Fruit fly (Drosophila melanogaster) whole organism, prepupa: ENCODE results near the gene CG42853.
A peak's percentile ranks its signal among the peaks of the same experiment; 100 is the strongest.

ENCODE experiments used
- Blimp-1 ChIP-seq: fragments of 200-800 bp; sonication (Bioruptor generic); optimal IDR thresholded peaks from 3 replicates; lab custom pipeline; 2017; ENCODE audit warnings: missing biosample characterization, missing genetic modification characterization, mild to moderate bottlenecking, moderate library complexity, missing genetic modification reagents
- CG10669 ChIP-seq: fragments of 200-800 bp; sonication (Bioruptor generic); optimal IDR thresholded peaks from 3 replicates; lab custom pipeline; 2018; ENCODE audit warnings: missing biosample characterization, mild to moderate bottlenecking, missing genetic modification characterization, moderate library complexity
- CG11902 ChIP-seq: fragments of 200-800 bp; sonication (Bioruptor generic); optimal IDR thresholded peaks from 3 replicates; lab custom pipeline; 2016; ENCODE audit warnings: missing biosample characterization, missing genetic modification characterization
- CG15336 ChIP-seq: fragments of 200-800 bp; sonication (Bioruptor generic); IDR thresholded peaks from 2 replicates; pipeline ENCODE4 v1.3.6; 2022; ENCODE audit warnings: missing biosample characterization, missing genetic modification characterization
- CG3032 ChIP-seq: fragments of 200-800 bp; optimal IDR thresholded peaks from 2 replicates; lab custom pipeline; 2019; ENCODE audit warnings: missing biosample characterization, mild to moderate bottlenecking, missing genetic modification characterization, moderate library complexity
- CG32006 ChIP-seq: fragments of 200-800 bp; sonication (Bioruptor generic); optimal IDR thresholded peaks from 3 replicates; lab custom pipeline; 2017; ENCODE audit warnings: missing biosample characterization, mild to moderate bottlenecking, missing genetic modification characterization
- CG34406 ChIP-seq: fragments of 200-800 bp; sonication (Bioruptor generic); optimal IDR thresholded peaks from 3 replicates; lab custom pipeline; 2016; ENCODE audit warnings: missing biosample characterization, missing genetic modification characterization
- CG3919 ChIP-seq: fragments of 200-800 bp; sonication (Bioruptor generic); optimal IDR thresholded peaks from 3 replicates; lab custom pipeline; 2016; ENCODE audit warnings: missing biosample characterization, missing genetic modification characterization
- CG4318 ChIP-seq: fragments of 200-800 bp; sonication (Bioruptor generic); optimal IDR thresholded peaks from 3 replicates; lab custom pipeline; 2017; ENCODE audit warnings: missing biosample characterization, mild to moderate bottlenecking, missing genetic modification characterization
- CG6163 ChIP-seq: fragments of 200-800 bp; sonication (Bioruptor generic); IDR thresholded peaks from 3 replicates; pipeline ENCODE4 v1.3.6; 2022; ENCODE audit warnings: missing biosample characterization, missing genetic modification characterization
- CG6276 ChIP-seq: fragments of 200-800 bp; sonication (Bioruptor generic); optimal IDR thresholded peaks from 2 replicates; lab custom pipeline; 2017; ENCODE audit warnings: missing biosample characterization, mild to moderate bottlenecking, missing genetic modification characterization
- CG6808 ChIP-seq: fragments of 200-800 bp; sonication (Bioruptor generic); optimal IDR thresholded peaks from 3 replicates; lab custom pipeline; 2017; ENCODE audit warnings: missing biosample characterization, missing genetic modification characterization, mild to moderate bottlenecking, moderate library complexity, missing genetic modification reagents
- CG6854 ChIP-seq: fragments of 200-800 bp; sonication (Bioruptor generic); optimal IDR thresholded peaks from 2 replicates; lab custom pipeline; 2017; ENCODE audit warnings: missing biosample characterization, mild to moderate bottlenecking, missing genetic modification characterization
- CG7368 ChIP-seq: fragments of 200-800 bp; sonication (Bioruptor generic); optimal IDR thresholded peaks from 3 replicates; lab custom pipeline; 2016; ENCODE audit warnings: missing biosample characterization, missing genetic modification characterization
- CG8119 ChIP-seq: fragments of 200-800 bp; sonication (Bioruptor generic); IDR thresholded peaks from 3 replicates; pipeline ENCODE4 v1.3.6; 2022; ENCODE audit warnings: missing biosample characterization, missing genetic modification characterization
- CG8632 ChIP-seq: fragments of 200-800 bp; sonication (Bioruptor generic); optimal IDR thresholded peaks from 3 replicates; lab custom pipeline; 2016; ENCODE audit warnings: missing biosample characterization, missing genetic modification characterization
- CG9139 ChIP-seq: fragments of 200-800 bp; sonication (Bioruptor generic); optimal IDR thresholded peaks from 3 replicates; lab custom pipeline; 2017; ENCODE audit warnings: missing biosample characterization, mild to moderate bottlenecking, missing genetic modification characterization
- Eip75B ChIP-seq: fragments of 200-800 bp; sonication (Bioruptor generic); optimal IDR thresholded peaks from 3 replicates; lab custom pipeline; 2016; ENCODE audit warnings: missing biosample characterization, missing genetic modification characterization
- Eip78C ChIP-seq: fragments of 200-800 bp; sonication (Bioruptor generic); peaks from one replicate; lab custom pipeline; 2016; ENCODE audit warnings: missing biosample characterization, missing genetic modification characterization
- Eip93F ChIP-seq: fragments of 200-800 bp; sonication (Bioruptor generic); optimal IDR thresholded peaks from 2 replicates; lab custom pipeline; 2016; ENCODE audit warnings: missing biosample characterization, mild to moderate bottlenecking, missing genetic modification characterization
- Ets21C ChIP-seq: fragments of 200-800 bp; sonication (Bioruptor generic); optimal IDR thresholded peaks from 3 replicates; lab custom pipeline; 2016; ENCODE audit warnings: missing biosample characterization, missing genetic modification characterization
- Hr4 ChIP-seq: fragments of 200-800 bp; sonication (Bioruptor generic); optimal IDR thresholded peaks from 3 replicates; lab custom pipeline; 2016; ENCODE audit warnings: missing biosample characterization, missing genetic modification characterization
- Lpt ChIP-seq: fragments of 200-800 bp; sonication (Bioruptor generic); optimal IDR thresholded peaks from 3 replicates; lab custom pipeline; 2016; ENCODE audit warnings: missing biosample characterization, missing genetic modification characterization
- Met ChIP-seq: fragments of 200-800 bp; sonication (Bioruptor generic); optimal IDR thresholded peaks from 3 replicates; lab custom pipeline; 2016; ENCODE audit warnings: missing biosample characterization, missing genetic modification characterization
- OdsH ChIP-seq: fragments of 200-800 bp; sonication (Bioruptor generic); optimal IDR thresholded peaks from 3 replicates; lab custom pipeline; 2016; ENCODE audit warnings: missing biosample characterization, missing genetic modification characterization
- Sox102F ChIP-seq: fragments of 200-800 bp; sonication (Bioruptor generic); optimal IDR thresholded peaks from 2 replicates; lab custom pipeline; 2016; ENCODE audit warnings: missing biosample characterization, mild to moderate bottlenecking, missing genetic modification characterization
- Sox14 ChIP-seq: fragments of 200-800 bp; sonication (Bioruptor generic); optimal IDR thresholded peaks from 3 replicates; lab custom pipeline; 2016; ENCODE audit warnings: missing biosample characterization, missing genetic modification characterization
- Sox15 ChIP-seq: fragments of 200-800 bp; sonication (Bioruptor generic); optimal IDR thresholded peaks from 3 replicates; lab custom pipeline; 2016; ENCODE audit warnings: missing biosample characterization, missing genetic modification characterization
- achi ChIP-seq: fragments of 200-800 bp; sonication (Bioruptor generic); optimal IDR thresholded peaks from 3 replicates; lab custom pipeline; 2016; ENCODE audit warnings: missing biosample characterization, missing genetic modification characterization
- cyc ChIP-seq: fragments of 200-800 bp; sonication (Bioruptor generic); optimal IDR thresholded peaks from 3 replicates; lab custom pipeline; 2016; ENCODE audit warnings: missing biosample characterization, missing genetic modification characterization
- dsx ChIP-seq: fragments of 200-800 bp; optimal IDR thresholded peaks from 3 replicates; lab custom pipeline; 2019; ENCODE audit warnings: missing biosample characterization, mild to moderate bottlenecking, missing genetic modification characterization, moderate library complexity; ENCODE audit not compliant: poor library complexity, severe bottlenecking
- eg ChIP-seq: fragments of 200-800 bp; sonication (Bioruptor generic); IDR thresholded peaks from 3 replicates; pipeline ENCODE4 v1.3.6; 2022; ENCODE audit warnings: missing biosample characterization, missing genetic modification characterization
- esn ChIP-seq: fragments of 200-800 bp; sonication (Bioruptor generic); optimal IDR thresholded peaks from 2 replicates; lab custom pipeline; 2016; ENCODE audit warnings: missing biosample characterization, mild to moderate bottlenecking, missing genetic modification characterization, moderate library complexity
- lz ChIP-seq: fragments of 200-800 bp; sonication (Bioruptor generic); optimal IDR thresholded peaks from 3 replicates; lab custom pipeline; 2016; ENCODE audit warnings: missing biosample characterization, missing genetic modification characterization
- net ChIP-seq: fragments of 200-800 bp; sonication (Bioruptor generic); optimal IDR thresholded peaks from 3 replicates; lab custom pipeline; 2016; ENCODE audit warnings: missing biosample characterization, missing genetic modification characterization
- salr ChIP-seq, 2 experiments: fragments of 200-800 bp; sonication (Bioruptor generic); optimal IDR thresholded peaks; 3 replicates each; lab custom pipeline; 2016 to 2018; ENCODE audit warnings: missing biosample characterization in 2 of 2, missing genetic modification characterization in 2 of 2, mild to moderate bottlenecking in 1 of 2
- spab ChIP-seq: fragments of 200-800 bp; sonication (Bioruptor generic); optimal IDR thresholded peaks from 2 replicates; lab custom pipeline; 2017; ENCODE audit warnings: missing biosample characterization, mild to moderate bottlenecking, missing genetic modification characterization, missing genetic modification reagents
- ss ChIP-seq, 2 experiments: fragments of 200-800 bp; sonication (Bioruptor generic); optimal IDR thresholded peaks; 2 replicates in 1 of 2; 3 replicates in 1 of 2; lab custom pipeline; 2017 to 2018; ENCODE audit warnings: mild to moderate bottlenecking in 2 of 2, missing biosample characterization in 2 of 2, missing genetic modification characterization in 2 of 2, moderate library complexity in 1 of 2
- svp ChIP-seq: fragments of 200-800 bp; sonication (Bioruptor generic); peaks from one replicate; lab custom pipeline; 2016; ENCODE audit warnings: missing biosample characterization, missing genetic modification characterization
- topi ChIP-seq: fragments of 200-800 bp; sonication (Bioruptor generic); optimal IDR thresholded peaks from 3 replicates; lab custom pipeline; 2016; ENCODE audit warnings: missing biosample characterization, missing genetic modification characterization
- vri ChIP-seq: fragments of 200-800 bp; sonication (Bioruptor generic); optimal IDR thresholded peaks from 3 replicates; lab custom pipeline; 2016; ENCODE audit warnings: missing biosample characterization, mild to moderate bottlenecking, missing genetic modification characterization

CG42853 gene

DNA sequence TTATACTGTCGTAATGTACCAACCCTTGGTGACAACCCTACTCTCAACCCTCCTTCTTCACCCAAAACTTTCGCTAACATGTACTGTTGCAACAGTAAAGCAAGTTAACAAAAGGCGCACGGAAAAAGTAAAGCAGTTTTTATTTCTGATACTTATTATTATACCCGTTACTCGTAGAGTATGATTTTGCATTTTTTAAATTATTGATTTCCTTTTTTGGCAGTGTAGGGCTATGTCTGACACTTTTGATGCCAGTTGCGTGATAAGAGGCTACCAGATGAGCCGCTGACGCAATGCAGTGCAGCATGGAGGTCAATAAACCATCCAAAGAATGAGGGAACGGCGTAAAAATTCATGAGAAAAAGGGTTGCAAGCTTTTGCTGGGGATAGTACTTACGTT is 45.9 kb downstream of the CG42853 start (continued):
- peak; percentile 44 for TF ChIP-seq Hr4

DNA sequence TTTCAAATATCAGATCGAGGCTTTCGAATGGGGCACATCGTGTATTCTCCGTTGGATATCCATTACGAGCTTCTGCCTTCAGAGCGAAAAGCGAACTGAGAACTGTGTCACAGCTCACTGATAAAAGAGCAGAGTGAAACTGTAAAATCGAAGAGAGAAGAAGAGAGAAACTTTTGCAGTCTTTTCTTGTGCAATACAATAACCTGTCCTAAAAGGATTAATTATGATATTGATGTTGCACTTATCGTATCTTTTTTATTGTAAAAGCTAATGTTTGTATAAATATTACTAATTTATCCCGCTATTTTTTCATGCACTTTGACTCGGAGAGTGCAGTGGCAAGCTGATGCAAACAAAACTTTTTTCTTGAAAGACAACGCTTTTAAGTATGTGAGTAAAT is 46.8 kb downstream of the CG42853 start:
- no peak for TF ChIP-seq CG34406 (GFP tag; lab: Kevin White, UChicago)
- peak; percentile 33 for TF ChIP-seq CG15336 (GFP tag; lab: Robert Waterston, UW)
- TF ChIP-seq CG4318 = no peak
- no peak for TF ChIP-seq Met
- TF ChIP-seq Eip75B (GFP tag; lab: Kevin White, UChicago) = peak; percentile 1
- TF ChIP-seq dsx = no peak
- TF ChIP-seq CG8632 (GFP tag; lab: Kevin White, UChicago) = no peak
- peak; percentile 17 for TF ChIP-seq Lpt (GFP tag; lab: Kevin White, UChicago)
- TF ChIP-seq Eip93F (GFP tag; lab: Kevin White, UChicago) = no peak
- TF ChIP-seq CG11902 (GFP tag; lab: Kevin White, UChicago) = no peak
- no peak for TF ChIP-seq Sox15 (GFP tag; lab: Kevin White, UChicago)
- TF ChIP-seq CG10669 (GFP tag; lab: Kevin White, UChicago) = peak; percentile 43
- no peak for TF ChIP-seq CG6854 (GFP tag; lab: Kevin White, UChicago)
- peak; percentile 65 for TF ChIP-seq Eip78C (GFP tag; lab: Kevin White, UChicago)
- no peak for TF ChIP-seq CG7368 (GFP tag; lab: Kevin White, UChicago)
- peak; percentile 28 for TF ChIP-seq Hr4
- TF ChIP-seq ss (GFP tag; optimal IDR thresholded peaks at IDR 0.05; lab: Kevin White, UChicago) = no peak
- no peak for TF ChIP-seq spab (GFP tag; lab: Kevin White, UChicago)
- no peak for TF ChIP-seq topi (GFP tag; lab: Kevin White, UChicago)
- peak; percentile 32 for TF ChIP-seq CG3919
- no peak for TF ChIP-seq CG6808
- TF ChIP-seq salr (GFP tag; optimal IDR thresholded peaks at IDR 0.05; lab: Kevin White, UChicago) = no peak
- TF ChIP-seq svp = no peak
- TF ChIP-seq CG6276 (GFP tag; lab: Kevin White, UChicago) = peak; percentile 25
- peak; percentile 3 for TF ChIP-seq net (GFP tag; lab: Kevin White, UChicago)
- TF ChIP-seq esn (GFP tag; lab: Kevin White, UChicago) = no peak
- no peak for TF ChIP-seq Blimp-1 (GFP tag; lab: Kevin White, UChicago)
- no peak for TF ChIP-seq CG9139 (GFP tag; lab: Kevin White, UChicago)
- no peak for TF ChIP-seq vri
- no peak for TF ChIP-seq eg (GFP tag; lab: Robert Waterston, UW)
- TF ChIP-seq Ets21C (GFP tag; lab: Kevin White, UChicago) = no peak
- peak; percentile 1 for TF ChIP-seq CG32006
- no peak for TF ChIP-seq CG6163 (GFP tag; lab: Robert Waterston, UW)
- TF ChIP-seq lz (GFP tag; lab: Kevin White, UChicago) = no peak
- peak; percentile 35; the same call in 1 of the 3 replicates for TF ChIP-seq CG8119 (GFP tag; lab: Robert Waterston, UW)
- peak; percentile 20 for TF ChIP-seq achi (GFP tag; lab: Kevin White, UChicago)
- TF ChIP-seq Sox102F = no peak
- TF ChIP-seq OdsH (GFP tag; lab: Kevin White, UChicago) = peak; percentile 2

DNA sequence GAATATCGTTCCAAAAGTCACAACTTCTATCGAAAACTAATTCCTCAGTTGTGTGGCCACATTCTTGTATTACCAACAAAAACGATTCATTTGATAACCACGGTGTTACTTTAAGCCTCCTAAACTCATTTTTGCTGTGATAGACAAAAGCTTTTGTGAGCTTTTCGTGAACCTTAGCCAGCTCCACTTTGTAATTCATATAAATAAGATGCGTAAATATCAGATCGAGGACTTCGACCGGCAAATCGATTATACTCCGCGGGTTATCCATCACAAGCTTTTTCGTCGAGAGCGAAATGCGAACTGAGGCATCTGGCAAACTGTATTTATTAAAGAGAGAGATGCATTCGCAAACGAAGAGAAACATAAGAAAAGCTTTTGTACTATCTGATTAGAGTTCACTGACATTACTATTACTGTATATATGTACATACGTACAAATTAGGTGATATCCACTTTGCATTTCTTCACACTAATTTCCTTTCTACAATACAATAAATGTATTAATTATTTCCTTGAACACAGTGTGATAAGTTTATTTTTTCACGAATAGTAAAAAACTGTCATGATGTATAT is 48.1 kb downstream of the CG42853 start, which contains the start of gene CG44004:
Gene CG44004, minus strand, starts transcription at position 305 of the 576 bp plus-strand sequence.
- TF ChIP-seq cyc (GFP tag; lab: Kevin White, UChicago) (no peak), Eip78C (GFP tag; lab: Kevin White, UChicago) (peak; percentile 65), ss (GFP tag; optimal IDR thresholded peaks at IDR 0.05; lab: Kevin White, UChicago) (peak in 1 of 2 experiments; percentile 45), CG6854 (GFP tag; lab: Kevin White, UChicago) (peak; percentile 21), CG3032 (no peak), CG6276 (GFP tag; lab: Kevin White, UChicago) (peak; percentile 59), svp (peak; percentile 47), Sox14 (GFP tag; lab: Kevin White, UChicago) (no peak), CG6808 (peak; percentile 5)
